Worm (Caenorhabditis elegans): ENCODE data around the gene Y34F4.3.

- TF ChIP-seq aly-2 (tag; optimal IDR thresholded peaks at IDR 0.05) (no peak), nhr-77 (tag; optimal IDR thresholded peaks at IDR 0.05) (no peak), blmp-1 (tag; optimal IDR thresholded peaks at IDR 0.05) (no peak), grh-1 (GFP tag; IDR thresholded peaks at IDR 0.05) (no peak), ama-1 (optimal IDR thresholded peaks at IDR 0.05) (no peak), lin-15B (tag; optimal IDR thresholded peaks at IDR 0.05) (no peak), sox-4 (tag; optimal IDR thresholded peaks at IDR 0.05) (no peak), aha-1 (tag; optimal IDR thresholded peaks at IDR 0.05) (no peak), lin-13 (GFP tag; optimal IDR thresholded peaks at IDR 0.05) (no peak), nhr-28 (tag; optimal IDR thresholded peaks at IDR 0.05) (no peak), lin-39 (tag; optimal IDR thresholded peaks at IDR 0.05) (no peak)
Measured at ce11 chrIII:1004464-1004863, 11.5 kb downstream of the Y34F4.3 start.

Measured in whole organism, L1 larva.